Worm (Caenorhabditis elegans) whole organism, mixed stage, embryonic: Measurements from ENCODE around the gene str-150.

Experiments used
- M03D4.4 ChIP-seq: sonication (generic microtip); optimal IDR thresholded peaks from 2 replicates; lab custom pipeline; 2017; ENCODE audit warnings: mild to moderate bottlenecking, missing genetic modification characterization, missing compliant biosample characterization
- bed-3 ChIP-seq: fragments of 200-800 bp; sonication (Bioruptor generic); optimal IDR thresholded peaks from 3 replicates; lab custom pipeline; 2018; ENCODE audit warnings: mild to moderate bottlenecking, missing genetic modification characterization, moderate library complexity, missing compliant biosample characterization
- blmp-1 ChIP-seq: fragments of 150-350 bp; optimal IDR thresholded peaks from 2 replicates; lab custom pipeline; 2014; ENCODE audit warnings: missing biosample characterization, missing genetic modification characterization
- ceh-43 ChIP-seq: fragments of 200-800 bp; sonication (Bioruptor generic); optimal IDR thresholded peaks from 2 replicates; lab custom pipeline; 2018; ENCODE audit warnings: mild to moderate bottlenecking, missing genetic modification characterization, moderate library complexity, missing compliant biosample characterization
- ceh-83 ChIP-seq: fragments of 200-800 bp; sonication (Bioruptor generic); optimal IDR thresholded peaks from 2 replicates; lab custom pipeline; 2018; ENCODE audit warnings: mild to moderate bottlenecking, missing genetic modification characterization, missing compliant biosample characterization
- cnd-1 ChIP-seq: fragments of 200-800 bp; sonication (Bioruptor generic); optimal IDR thresholded peaks from 2 replicates; lab custom pipeline; 2018; ENCODE audit warnings: mild to moderate bottlenecking, missing genetic modification characterization, missing compliant biosample characterization
- drap-1 ChIP-seq: fragments of 200-800 bp; sonication (Bioruptor generic); optimal IDR thresholded peaks from 3 replicates; lab custom pipeline; 2018; ENCODE audit warnings: mild to moderate bottlenecking, missing genetic modification characterization, missing compliant biosample characterization
- elt-1 ChIP-seq: sonication (generic microtip); optimal IDR thresholded peaks from 2 replicates; lab custom pipeline; 2017; ENCODE audit warnings: missing genetic modification characterization, mild to moderate bottlenecking, missing compliant biosample characterization, antibody characterized with exemption, moderate library complexity, borderline replicate concordance; ENCODE audit not compliant: insufficient read depth
- flh-1 ChIP-seq: fragments of 200-800 bp; sonication (Bioruptor generic); optimal IDR thresholded peaks from 2 replicates; lab custom pipeline; 2018; ENCODE audit warnings: mild to moderate bottlenecking, missing genetic modification characterization, moderate library complexity, missing compliant biosample characterization
- ham-2 ChIP-seq: fragments of 200-800 bp; sonication (Bioruptor generic); optimal IDR thresholded peaks from 2 replicates; lab custom pipeline; 2018; ENCODE audit warnings: mild to moderate bottlenecking, missing genetic modification characterization, missing compliant biosample characterization
- hlh-1 ChIP-seq: fragments of 150-350 bp; optimal IDR thresholded peaks from 2 replicates; lab custom pipeline; 2014; ENCODE audit warnings: missing biosample characterization, missing genetic modification reagents, missing genetic modification characterization
- lin-13 ChIP-seq: fragments of 150-350 bp; optimal IDR thresholded peaks from 2 replicates; lab custom pipeline; 2014; ENCODE audit warnings: missing biosample characterization, missing genetic modification characterization
- lin-32 ChIP-seq: fragments of 200-800 bp; sonication (Bioruptor generic); optimal IDR thresholded peaks from 2 replicates; lab custom pipeline; 2018; ENCODE audit warnings: mild to moderate bottlenecking, missing genetic modification characterization, missing compliant biosample characterization
- lsy-2 ChIP-seq: fragments of 150-350 bp; optimal IDR thresholded peaks from 2 replicates; lab custom pipeline; 2014; ENCODE audit warnings: missing biosample characterization, missing genetic modification characterization
- mab-5 ChIP-seq: fragments of 150-350 bp; optimal IDR thresholded peaks from 2 replicates; lab custom pipeline; 2014; ENCODE audit warnings: missing biosample characterization, missing genetic modification characterization
- mep-1 ChIP-seq: fragments of 150-350 bp; optimal IDR thresholded peaks from 2 replicates; lab custom pipeline; 2017; ENCODE audit warnings: missing biosample characterization, missing genetic modification reagents, missing genetic modification characterization, inconsistent platforms
- mls-2 ChIP-seq: sonication (generic microtip); optimal IDR thresholded peaks from 2 replicates; lab custom pipeline; 2016; ENCODE audit warnings: mild to moderate bottlenecking, missing genetic modification characterization, moderate library complexity, missing compliant biosample characterization
- nhr-12 ChIP-seq: fragments of 150-350 bp; optimal IDR thresholded peaks from 2 replicates; lab custom pipeline; 2014; ENCODE audit warnings: missing biosample characterization, missing genetic modification characterization
- nhr-237 ChIP-seq: fragments of 150-350 bp; optimal IDR thresholded peaks from 2 replicates; lab custom pipeline; 2014; ENCODE audit warnings: missing biosample characterization, missing genetic modification characterization
- nhr-28 ChIP-seq: fragments of 150-350 bp; optimal IDR thresholded peaks from 2 replicates; lab custom pipeline; 2014; ENCODE audit warnings: missing biosample characterization, missing genetic modification characterization
- nhr-76 ChIP-seq: sonication (generic microtip); optimal IDR thresholded peaks from 2 replicates; lab custom pipeline; 2017; ENCODE audit warnings: missing biosample characterization, missing genetic modification characterization
- pha-4 ChIP-seq: fragments of 150-350 bp; optimal IDR thresholded peaks from 2 replicates; lab custom pipeline; 2018; ENCODE audit warnings: missing biosample characterization, missing genetic modification reagents, missing genetic modification characterization
- sem-2 ChIP-seq: fragments of 200-800 bp; sonication (Bioruptor generic); optimal IDR thresholded peaks from 2 replicates; lab custom pipeline; 2018; ENCODE audit warnings: mild to moderate bottlenecking, missing genetic modification characterization, missing compliant biosample characterization
- sptf-1 ChIP-seq: sonication (generic microtip); optimal IDR thresholded peaks from 2 replicates; lab custom pipeline; 2017; ENCODE audit warnings: mild to moderate bottlenecking, missing genetic modification characterization, moderate library complexity, missing compliant biosample characterization
- tbx-8 ChIP-seq: fragments of 200-800 bp; sonication (Bioruptor generic); optimal IDR thresholded peaks from 2 replicates; lab custom pipeline; 2018; ENCODE audit warnings: mild to moderate bottlenecking, missing genetic modification characterization, moderate library complexity, missing compliant biosample characterization
- zip-8 ChIP-seq: fragments of 150-350 bp; optimal IDR thresholded peaks from 2 replicates; lab custom pipeline; 2014; ENCODE audit warnings: missing biosample characterization, missing genetic modification characterization
- ztf-11 ChIP-seq: fragments of 150-350 bp; optimal IDR thresholded peaks from 2 replicates; lab custom pipeline; 2014; ENCODE audit warnings: missing biosample characterization, missing genetic modification characterization

str-150 gene

DNA sequence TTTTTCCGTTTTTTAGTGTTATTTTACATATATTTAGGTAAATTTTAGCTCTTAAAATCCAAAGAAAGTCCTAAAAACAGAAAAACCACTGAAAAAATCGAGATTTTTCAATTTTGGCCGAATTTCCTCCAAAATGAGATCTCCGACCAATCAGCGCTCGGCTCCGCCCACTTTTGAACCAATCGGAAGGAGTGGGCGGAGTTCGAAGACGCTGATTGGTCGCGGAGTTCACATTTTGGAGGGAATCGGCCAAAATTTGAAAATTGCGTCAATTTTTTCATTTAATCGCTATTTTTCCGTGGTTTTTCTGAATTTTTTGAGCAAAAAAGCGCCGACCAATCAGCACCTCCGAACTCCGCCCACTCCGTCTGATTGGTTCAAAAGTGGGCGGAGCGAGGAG lies 42.4 kb upstream of the str-150 start:
- TF ChIP-seq ceh-83 (GFP tag; lab: Kevin White, UChicago): no peak
- TF ChIP-seq M03D4.4 (tag; lab: Kevin White, UChicago): no peak
- TF ChIP-seq drap-1 (GFP tag; lab: Kevin White, UChicago): no peak
- no peak for TF ChIP-seq zip-8

DNA sequence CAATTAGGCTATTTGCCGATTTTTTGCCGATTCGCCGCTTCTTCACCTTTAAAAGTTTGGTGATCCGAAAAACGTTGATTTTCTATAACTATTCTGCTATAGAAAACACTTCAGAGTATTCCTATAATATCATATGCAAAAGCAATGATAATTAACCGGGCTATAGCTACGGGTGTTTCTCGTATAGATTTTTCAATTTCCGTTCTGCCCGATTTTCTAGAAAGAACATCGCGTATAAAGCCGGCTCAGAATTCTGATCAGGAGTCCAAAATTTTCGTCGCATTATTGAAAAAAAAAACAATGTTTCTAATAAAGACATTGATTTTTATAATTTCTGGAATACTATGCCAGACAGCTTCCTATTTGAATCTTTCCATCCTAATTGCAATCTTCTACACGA lies 32.4 kb upstream of the str-150 start, which contains the start of gene srbc-65:
Gene srbc-65 (plus strand): TSS at position 301 of the 400 bp plus-strand sequence.
- TF ChIP-seq ceh-83 (GFP tag; lab: Kevin White, UChicago) (no peak), cnd-1 (tag; lab: Kevin White, UChicago) (no peak), mab-5 (tag; lab: Kevin White, UChicago) (no peak), lin-32 (no peak), nhr-237 (tag; lab: Kevin White, UChicago) (no peak), sem-2 (GFP tag; lab: Kevin White, UChicago) (no peak), pha-4 (tag; lab: Kevin White, UChicago) (no peak)

ce11 chrV:16552929-16553328 lies 30.1 kb upstream of the str-150 start, which contains the start of gene Y32B12B.4:
Gene Y32B12B.4, plus strand, starts transcription at chrV:16553327.
- TF ChIP-seq sem-2 (GFP tag; lab: Kevin White, UChicago) (peak; percentile 5), nhr-28 (no peak), ceh-83 (GFP tag; lab: Kevin White, UChicago) (peak; percentile 21), drap-1 (GFP tag; lab: Kevin White, UChicago) (peak; percentile 46), mls-2 (peak; percentile 13), sptf-1 (tag; lab: Kevin White, UChicago) (peak; percentile 67), zip-8 (no peak), bed-3 (GFP tag; lab: Kevin White, UChicago) (peak; percentile 29), lsy-2 (tag; lab: Kevin White, UChicago) (no peak), lin-32 (peak; percentile 64), lin-13 (tag; lab: Kevin White, UChicago) (no peak), cnd-1 (tag; lab: Kevin White, UChicago) (peak; percentile 65), M03D4.4 (tag; lab: Kevin White, UChicago) (peak; percentile 4)

- TF ChIP-seq sptf-1 (tag; lab: Kevin White, UChicago): no peak
- TF ChIP-seq pha-4 (tag; lab: Kevin White, UChicago): no peak
- TF ChIP-seq nhr-28: no peak
- no peak for TF ChIP-seq mep-1 (tag; lab: Kevin White, UChicago)
- TF ChIP-seq ceh-43 (GFP tag; lab: Kevin White, UChicago): no peak
- TF ChIP-seq mab-5 (tag; lab: Kevin White, UChicago): no peak
- TF ChIP-seq bed-3 (GFP tag; lab: Kevin White, UChicago): no peak
- TF ChIP-seq nhr-237 (tag; lab: Kevin White, UChicago): no peak
These were observed 17.4 kb upstream of the str-150 start, which contains the start of gene sru-45 for ce11 chrV:16565639-16566038. Gene sru-45, plus strand, starts transcription at chrV:16565939.

- no peak for TF ChIP-seq mab-5 (tag; lab: Kevin White, UChicago)
- no peak for TF ChIP-seq nhr-12
- no peak for TF ChIP-seq mls-2
- no peak for TF ChIP-seq ham-2 (GFP tag; lab: Kevin White, UChicago)
- TF ChIP-seq mep-1 (tag; lab: Kevin White, UChicago): no peak
- no peak for TF ChIP-seq elt-1 (tag; lab: Kevin White, UChicago)
- TF ChIP-seq tbx-8 (GFP tag; lab: Kevin White, UChicago): no peak
- no peak for TF ChIP-seq hlh-1 (tag; lab: Kevin White, UChicago)
- no peak for TF ChIP-seq flh-1 (GFP tag; lab: Kevin White, UChicago)
- no peak for TF ChIP-seq lsy-2 (tag; lab: Kevin White, UChicago)
- TF ChIP-seq ztf-11 (tag; lab: Kevin White, UChicago): no peak
These were observed 15.0 kb upstream of the str-150 start for ce11 chrV:16568056-16568455.

DNA sequence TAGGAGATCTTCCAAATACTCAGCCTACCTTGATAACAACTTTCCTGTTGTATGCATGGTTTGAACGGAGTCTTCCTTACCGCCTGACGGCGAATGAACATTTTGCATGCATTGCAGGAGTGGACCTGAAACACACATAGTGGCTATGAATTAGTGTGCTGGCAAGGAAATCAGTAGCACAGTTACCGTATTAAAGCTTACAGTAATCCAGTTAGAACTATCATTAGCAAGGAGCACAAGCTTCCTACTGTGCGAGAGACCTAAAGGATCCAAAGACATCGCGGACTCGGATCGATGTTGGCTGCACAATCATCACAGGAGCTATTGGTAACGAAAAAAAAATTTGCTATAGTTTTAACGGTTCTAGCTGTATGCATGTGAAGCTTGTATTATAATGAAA lies 12.4 kb upstream of the str-150 start, which contains the start of gene nhr-233:
Gene nhr-233 (minus strand): TSS at position 101 of the 400 bp plus-strand sequence.
- TF ChIP-seq sem-2 (GFP tag; lab: Kevin White, UChicago) (no peak), zip-8 (no peak), blmp-1 (no peak), nhr-76 (tag; lab: Kevin White, UChicago) (no peak), ceh-83 (GFP tag; lab: Kevin White, UChicago) (no peak), pha-4 (tag; lab: Kevin White, UChicago) (no peak), drap-1 (GFP tag; lab: Kevin White, UChicago) (no peak), sptf-1 (tag; lab: Kevin White, UChicago) (no peak)
